Fruit fly (Drosophila melanogaster) Kc167 (cell line): ENCODE data around the gene SMSr.

Experiments used
- Myc ChIP-seq: fragments of >200 bp; optimal IDR thresholded peaks from 2 replicates; lab custom pipeline; 2017; ENCODE audit warnings: missing external identifiers
- Sin3A ChIP-seq: fragments of >200 bp; optimal IDR thresholded peaks from 2 replicates; lab custom pipeline; 2018; ENCODE audit warnings: missing external identifiers
- h ChIP-seq: fragments of >200 bp; optimal IDR thresholded peaks from 3 replicates; lab custom pipeline; 2018; ENCODE audit warnings: missing external identifiers
- insv ChIP-seq: fragments of >200 bp; optimal IDR thresholded peaks from 3 replicates; lab custom pipeline; 2018; ENCODE audit warnings: missing external identifiers
- psq ChIP-seq: fragments of >200 bp; optimal IDR thresholded peaks from 2 replicates; lab custom pipeline; 2017; ENCODE audit warnings: missing external identifiers
- ttk ChIP-seq: sonication (Bioruptor generic); optimal IDR thresholded peaks from 2 replicates; lab custom pipeline; 2017; ENCODE audit warnings: missing external identifiers

Gene SMSr

DNA sequence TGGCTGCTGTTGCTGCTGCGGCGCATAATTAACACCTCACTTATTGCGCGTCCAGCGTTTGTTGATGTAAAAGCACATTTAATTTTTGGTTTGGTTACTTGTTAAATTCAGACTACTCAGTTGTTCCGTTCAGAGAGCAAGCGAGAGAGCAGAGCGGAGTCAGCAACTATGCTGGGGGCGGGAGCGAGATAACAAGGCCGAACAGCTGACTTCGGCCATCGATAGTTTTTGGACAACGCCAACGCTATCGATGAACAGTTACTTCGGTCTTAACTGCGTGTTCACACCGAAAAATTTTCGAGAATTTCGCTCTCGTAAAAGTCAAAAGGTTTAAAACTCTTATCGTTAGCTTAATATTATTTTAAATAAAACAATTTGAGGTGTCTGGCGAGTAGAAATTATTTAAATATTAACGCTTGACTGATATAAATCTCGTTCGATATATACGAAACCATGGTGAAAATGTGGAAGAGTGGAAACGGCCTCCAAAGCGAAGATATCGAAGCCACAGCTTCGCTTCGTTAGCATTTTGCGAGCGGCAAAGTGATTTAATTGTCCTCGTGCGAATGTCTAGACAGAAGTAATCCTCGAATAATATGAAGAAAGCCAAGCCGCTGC lies at the start of gene SMSr, which contains the start of gene smid:
Gene SMSr, minus strand, starts transcription at position 116 of the 618 bp plus-strand sequence.
Gene smid, plus strand, starts transcription at position 256 of the 618 bp plus-strand sequence.
- TF ChIP-seq Sin3A (lab: Kevin White, UChicago): no peak
- TF ChIP-seq ttk (lab: Kevin White, UChicago): no peak
- TF ChIP-seq h (lab: Kevin White, UChicago): no peak
- TF ChIP-seq psq (lab: Kevin White, UChicago): no peak
- TF ChIP-seq insv (lab: Kevin White, UChicago): no peak
- no peak for TF ChIP-seq Myc (lab: Kevin White, UChicago)

dm6 chr3L:7423517-7423916 lies 42.2 kb upstream of the SMSr start, which contains the start of gene CG42458:
Gene CG42458 (plus strand): TSS chr3L:7423827.
- TF ChIP-seq Sin3A (lab: Kevin White, UChicago) (no peak), insv (lab: Kevin White, UChicago) (no peak), psq (lab: Kevin White, UChicago) (no peak), h (lab: Kevin White, UChicago) (no peak), ttk (lab: Kevin White, UChicago) (no peak), Myc (lab: Kevin White, UChicago) (no peak)

DNA sequence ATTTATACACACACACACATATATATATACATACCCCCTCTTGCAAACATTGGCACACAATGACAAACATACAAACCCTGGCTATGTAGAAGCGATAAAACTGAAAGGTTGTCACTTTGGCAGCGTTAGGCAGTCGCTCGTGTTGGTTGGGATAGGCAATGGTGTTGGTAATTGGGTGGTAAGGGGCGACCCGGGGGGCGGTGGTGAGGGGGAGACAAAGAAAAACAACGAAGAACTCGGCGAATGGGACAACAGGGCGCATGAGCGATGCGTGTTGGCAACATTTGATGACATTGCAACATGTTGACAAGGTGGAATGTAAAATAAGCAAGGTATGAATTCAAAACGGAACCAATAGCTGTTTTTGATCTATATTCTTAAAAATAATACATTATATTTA lies 41.3 kb upstream of the SMSr start:
- no peak for TF ChIP-seq h (lab: Kevin White, UChicago)
- TF ChIP-seq ttk (lab: Kevin White, UChicago): no peak
- TF ChIP-seq psq (lab: Kevin White, UChicago): no peak
- no peak for TF ChIP-seq Myc (lab: Kevin White, UChicago)
- TF ChIP-seq Sin3A (lab: Kevin White, UChicago): no peak
- no peak for TF ChIP-seq insv (lab: Kevin White, UChicago)

DNA sequence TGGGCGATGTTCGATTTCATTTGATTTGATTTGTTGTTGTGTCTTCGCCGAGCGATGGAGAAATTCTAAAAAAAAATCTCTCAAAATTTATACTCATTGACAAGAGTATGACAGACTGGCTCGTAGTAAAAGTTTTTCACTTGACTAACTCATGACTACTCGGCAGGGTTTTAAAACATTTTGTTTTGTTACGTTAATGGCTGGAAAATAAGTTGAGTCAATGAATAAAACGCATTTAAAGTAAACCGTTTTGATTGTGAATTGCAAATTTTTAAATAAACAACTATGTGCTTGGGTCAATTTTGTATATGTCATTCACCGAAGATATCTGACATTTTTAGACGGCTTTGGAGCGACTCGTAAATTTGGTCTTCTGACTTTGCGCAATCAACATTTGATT lies 22.8 kb upstream of the SMSr start, which contains the start of gene CG8560:
Gene CG8560, minus strand, starts transcription at position 101 of the 400 bp plus-strand sequence.
- TF ChIP-seq Myc (lab: Kevin White, UChicago) (no peak), Sin3A (lab: Kevin White, UChicago) (no peak)

- TF ChIP-seq psq (lab: Kevin White, UChicago) (no peak), h (lab: Kevin White, UChicago) (no peak), ttk (lab: Kevin White, UChicago) (no peak), Sin3A (lab: Kevin White, UChicago) (no peak), Myc (lab: Kevin White, UChicago) (no peak), insv (lab: Kevin White, UChicago) (no peak)
These were observed 20.7 kb upstream of the SMSr start for dm6 chr3L:7401972-7402371.

- TF ChIP-seq Myc (lab: Kevin White, UChicago): no peak
- no peak for TF ChIP-seq Sin3A (lab: Kevin White, UChicago)
- no peak for TF ChIP-seq ttk (lab: Kevin White, UChicago)
- TF ChIP-seq h (lab: Kevin White, UChicago): no peak
- no peak for TF ChIP-seq insv (lab: Kevin White, UChicago)
- no peak for TF ChIP-seq psq (lab: Kevin White, UChicago)
These were observed 18.5 kb upstream of the SMSr start, which contains the start of gene CG18417 for dm6 chr3L:7399770-7400169. Gene CG18417 (plus strand): TSS chr3L:7400070.

- TF ChIP-seq ttk (lab: Kevin White, UChicago) (no peak), h (lab: Kevin White, UChicago) (no peak), insv (lab: Kevin White, UChicago) (no peak), psq (lab: Kevin White, UChicago) (no peak), Myc (lab: Kevin White, UChicago) (no peak), Sin3A (lab: Kevin White, UChicago) (no peak)
These were observed 16.7 kb upstream of the SMSr start, which contains the start of gene CG8562 for dm6 chr3L:7397979-7398378. Gene CG8562 (plus strand): TSS chr3L:7398285.

DNA sequence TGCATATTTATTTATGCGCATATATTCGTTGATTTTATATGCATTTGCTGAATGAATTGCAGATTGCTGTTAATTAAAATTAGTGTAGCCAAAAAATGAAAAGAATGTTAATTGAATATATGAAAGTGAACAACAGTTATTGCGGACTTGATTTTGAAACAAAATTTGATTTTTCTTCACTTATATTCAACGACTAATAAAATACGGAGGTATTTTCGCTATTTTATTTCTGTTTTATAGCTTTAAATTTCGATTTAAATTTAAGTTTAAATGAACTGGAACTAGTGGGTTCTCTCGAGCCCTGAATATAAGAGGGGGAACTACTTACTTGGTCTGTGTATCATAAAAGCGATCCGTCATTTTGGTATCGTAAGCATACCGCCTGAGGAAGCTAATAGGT lies 14.8 kb upstream of the SMSr start, which contains the start of gene CG32379:
Gene CG32379, plus strand, starts transcription at position 301 of the 400 bp plus-strand sequence.
- no peak for TF ChIP-seq Myc (lab: Kevin White, UChicago)
- no peak for TF ChIP-seq h (lab: Kevin White, UChicago)

- TF ChIP-seq insv (lab: Kevin White, UChicago): no peak
- TF ChIP-seq Sin3A (lab: Kevin White, UChicago): no peak
- no peak for TF ChIP-seq h (lab: Kevin White, UChicago)
- TF ChIP-seq psq (lab: Kevin White, UChicago): no peak
- TF ChIP-seq ttk (lab: Kevin White, UChicago): no peak
- no peak for TF ChIP-seq Myc (lab: Kevin White, UChicago)
These were observed 9.2 kb upstream of the SMSr start, which contains the start of gene CG8563 for dm6 chr3L:7390442-7390841. Gene CG8563 (plus strand): TSS chr3L:7390742.

- TF ChIP-seq ttk (lab: Kevin White, UChicago): no peak
- no peak for TF ChIP-seq insv (lab: Kevin White, UChicago)
- TF ChIP-seq Myc (lab: Kevin White, UChicago): no peak
- TF ChIP-seq Sin3A (lab: Kevin White, UChicago): no peak
- TF ChIP-seq h (lab: Kevin White, UChicago): no peak
These were observed 8.7 kb upstream of the SMSr start for dm6 chr3L:7390004-7390403.

- TF ChIP-seq Myc (lab: Kevin White, UChicago) (no peak), Sin3A (lab: Kevin White, UChicago) (no peak), ttk (lab: Kevin White, UChicago) (no peak), h (lab: Kevin White, UChicago) (no peak), psq (lab: Kevin White, UChicago) (no peak), insv (lab: Kevin White, UChicago) (no peak)
These were observed 6.5 kb upstream of the SMSr start, which contains the start of gene CG8564 for dm6 chr3L:7387814-7388213. Gene CG8564 (minus strand): TSS chr3L:7387914.
